Worm (Caenorhabditis elegans) whole organism, young adult: Measurements from ENCODE around the gene cdk-4.

ENCODE experiments used
- F57C9.4 ChIP-seq: sonication (generic microtip); optimal IDR thresholded peaks from 2 replicates; lab custom pipeline; 2017; ENCODE audit warnings: mild to moderate bottlenecking, missing genetic modification characterization, missing compliant biosample characterization
- cebp-2 ChIP-seq: fragments of 200-800 bp; sonication (Bioruptor generic); IDR thresholded peaks from 2 replicates; pipeline ENCODE4 v1.3.6; 2022; ENCODE audit warnings: missing genetic modification characterization, missing compliant biosample characterization
- hmg-20 ChIP-seq: fragments of 200-800 bp; sonication (Bioruptor generic); IDR thresholded peaks from 2 replicates; pipeline ENCODE4 v1.3.6; 2022; ENCODE audit warnings: missing genetic modification reagents, missing genetic modification characterization, missing compliant biosample characterization
- pha-4 ChIP-seq: fragments of 150-350 bp; sonication (generic microtip); optimal IDR thresholded peaks from 2 replicates; lab custom pipeline; 2014; ENCODE audit warnings: missing biosample characterization, missing genetic modification reagents, missing genetic modification characterization
- sdz-38 ChIP-seq: sonication (generic microtip); optimal IDR thresholded peaks from 2 replicates; lab custom pipeline; 2016; ENCODE audit warnings: missing genotype, missing genetic modification characterization, missing compliant biosample characterization
- tbx-9 ChIP-seq: sonication (generic microtip); optimal IDR thresholded peaks from 2 replicates; lab custom pipeline; 2016; ENCODE audit warnings: borderline replicate concordance, missing genetic modification characterization, inconsistent platforms, missing compliant biosample characterization
- ztf-26 ChIP-seq: sonication (generic microtip); optimal IDR thresholded peaks from 2 replicates; lab custom pipeline; 2017; ENCODE audit warnings: missing genetic modification characterization, missing compliant biosample characterization

DNA sequence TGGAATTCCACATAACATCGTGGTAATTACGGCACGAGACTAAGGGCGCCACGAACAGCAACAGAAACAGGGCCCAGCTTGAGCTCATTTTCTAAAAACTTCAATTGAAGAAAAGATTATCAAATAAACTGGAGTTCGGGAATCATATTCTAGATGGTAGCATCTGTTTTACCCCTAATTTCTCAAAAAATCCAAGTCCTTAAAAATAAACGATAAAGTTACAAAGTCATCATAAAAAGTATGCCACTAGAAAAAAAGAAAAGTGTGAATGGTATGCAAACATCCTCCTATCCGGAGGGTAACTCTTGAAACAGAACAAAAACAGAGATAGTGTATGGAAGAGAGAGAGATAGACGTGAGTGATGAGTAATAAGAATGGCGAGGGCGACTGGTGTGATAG, 41.4 kb downstream of the cdk-4 start, which contains the start of gene efn-3:
- TF ChIP-seq pha-4 (tag; lab: Kevin White, UChicago), result no peak
- no peak for TF ChIP-seq cebp-2 (GFP tag; lab: Robert Waterston, UW)
- no peak for TF ChIP-seq sdz-38
- TF ChIP-seq tbx-9 (tag; lab: Kevin White, UChicago), result no peak
- no peak for TF ChIP-seq F57C9.4 (tag; lab: Kevin White, UChicago)
- no peak for TF ChIP-seq ztf-26 (tag; lab: Kevin White, UChicago)
- no peak for TF ChIP-seq hmg-20 (GFP tag; lab: Robert Waterston, UW)
